Worm (Caenorhabditis elegans) whole organism, young adult: ENCODE results near the gene T14B4.1.

Experiments used
- B0035.1 ChIP-seq: sonication (generic microtip); optimal IDR thresholded peaks from 2 replicates; lab custom pipeline; 2016; ENCODE audit warnings: missing genetic modification characterization, mild to moderate bottlenecking, missing compliant biosample characterization, missing genotype, missing genetic modification reagents
- ama-1 ChIP-seq, 3 experiments: fragments of 150-350 bp in 1 of 3; sonication (generic microtip) in 2 of 3; optimal IDR thresholded peaks; 2 replicates each; lab custom pipeline; 2014 to 2018; ENCODE audit warnings: missing biosample characterization in 2 of 3, missing genetic modification characterization in 2 of 3, missing genetic modification reagents in 2 of 3
- attf-3 ChIP-seq: fragments of 200-800 bp; sonication (Bioruptor generic); conservative IDR thresholded peaks from 2 replicates; pipeline ENCODE4 v1.3.6; 2022; ENCODE audit warnings: missing genetic modification reagents, missing genetic modification characterization, missing compliant biosample characterization
- dox-1 ChIP-seq: fragments of 200-800 bp; sonication (Bioruptor generic); IDR thresholded peaks from 2 replicates; pipeline ENCODE4 v1.3.6; 2022; ENCODE audit warnings: missing genetic modification reagents, missing genetic modification characterization, missing compliant biosample characterization
- egrh-3 ChIP-seq: fragments of 200-800 bp; sonication (Bioruptor generic); IDR thresholded peaks from 2 replicates; pipeline ENCODE4 v1.3.6; 2022; ENCODE audit warnings: missing genetic modification reagents, missing genetic modification characterization, missing compliant biosample characterization
- lin-54 ChIP-seq: fragments of 200-800 bp; sonication (Bioruptor generic); optimal IDR thresholded peaks from 2 replicates; lab custom pipeline; 2018; ENCODE audit warnings: mild to moderate bottlenecking, missing genetic modification characterization, missing compliant biosample characterization
- snpc-4 ChIP-seq, 5 experiments: fragments of 150-350 bp in 1 of 5; sonication (generic microtip) in 4 of 5; optimal IDR thresholded peaks; 2 replicates each; lab custom pipeline; 2014 to 2018; ENCODE audit warnings: missing genetic modification characterization in 5 of 5, missing biosample characterization in 3 of 5, antibody characterized with exemption in 2 of 5, mild to moderate bottlenecking in 2 of 5, missing compliant biosample characterization in 2 of 5, missing genotype in 2 of 5, moderate library complexity in 2 of 5, missing genetic modification reagents in 1 of 5
- unc-130 ChIP-seq: sonication (generic microtip); optimal IDR thresholded peaks from 2 replicates; lab custom pipeline; 2016; ENCODE audit warnings: missing genetic modification reagents, missing genetic modification characterization, missing compliant biosample characterization

DNA sequence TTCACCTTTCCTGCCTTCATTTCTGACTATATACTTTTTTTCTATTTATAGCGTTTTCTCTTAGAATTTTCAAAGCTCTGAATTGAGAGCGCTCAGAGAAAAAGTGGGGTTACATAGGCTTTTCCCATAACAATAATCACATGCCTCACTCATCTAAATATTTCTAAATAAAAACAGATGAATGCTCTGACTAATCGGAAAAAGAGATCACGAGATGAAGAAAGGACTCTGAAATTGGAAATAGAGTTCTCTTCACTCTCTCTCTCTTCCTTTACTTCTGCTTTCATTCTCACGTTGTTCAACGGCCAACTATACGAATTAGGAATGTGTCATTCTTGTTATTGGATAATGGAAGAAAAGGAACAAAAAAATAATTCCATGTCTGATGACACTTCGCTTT lies 47.6 kb upstream of the T14B4.1 start:
- TF ChIP-seq B0035.1 (no peak), lin-54 (GFP tag; lab: Kevin White, UChicago) (no peak), ama-1 (optimal IDR thresholded peaks at IDR 0.05; lab: Kevin White, UChicago) (no peak), ama-1 (GFP tag; optimal IDR thresholded peaks at IDR 0.05; lab: Kevin White, UChicago) (no peak), unc-130 (GFP tag; lab: Kevin White, UChicago) (no peak), snpc-4 (GFP tag; optimal IDR thresholded peaks at IDR 0.05; lab: Kevin White, UChicago) (no peak), snpc-4 (tag; optimal IDR thresholded peaks at IDR 0.05; lab: Kevin White, UChicago) (no peak), egrh-3 (no peak), attf-3 (no peak), dox-1 (GFP tag; lab: Robert Waterston, UW) (no peak)
